Fruit fly (Drosophila melanogaster): ENCODE measurements around the gene CG14325.

- no peak for TF ChIP-seq Hr78 (GFP tag; optimal IDR thresholded peaks at IDR 0.05)
- TF ChIP-seq fru (GFP tag; optimal IDR thresholded peaks at IDR 0.05), result no peak
- TF ChIP-seq pan (optimal IDR thresholded peaks at IDR 0.05), result no peak
- TF ChIP-seq dmrt93B (GFP tag; optimal IDR thresholded peaks at IDR 0.05), result no peak
- no peak for TF ChIP-seq brk (GFP tag; optimal IDR thresholded peaks at IDR 0.05)
- TF ChIP-seq jim (GFP tag; optimal IDR thresholded peaks at IDR 0.05), result no peak
Measured at dm6 chr3R:17670857-17671336, 44.0 kb downstream of the CG14325 start, which contains the start of the genes CG7523 and Mps1.
